Worm (Caenorhabditis elegans): ENCODE results near the gene fubl-3.

The fubl-3 gene

ce11 chrX:17420585-17421459 is 13.4 kb upstream of the fubl-3 start:
- TF ChIP-seq snpc-4 (tag; optimal IDR thresholded peaks at IDR 0.05) (no peak), mep-1 (tag; optimal IDR thresholded peaks at IDR 0.05) (no peak), elt-3 (tag; optimal IDR thresholded peaks at IDR 0.05) (no peak), unc-120 (tag; optimal IDR thresholded peaks at IDR 0.05; ENCODE audit: poor library complexity, severe bottlenecking) (no peak), hlh-1 (tag; optimal IDR thresholded peaks at IDR 0.05) (no peak), M03D4.4 (tag; optimal IDR thresholded peaks at IDR 0.05) (no peak), tbx-8 (GFP tag; optimal IDR thresholded peaks at IDR 0.05) (no peak), ces-1 (GFP tag; optimal IDR thresholded peaks at IDR 0.05) (no peak), sem-2 (GFP tag; optimal IDR thresholded peaks at IDR 0.05) (no peak), nhr-76 (tag; optimal IDR thresholded peaks at IDR 0.05) (no peak), sptf-1 (tag; optimal IDR thresholded peaks at IDR 0.05) (no peak), bed-3 (GFP tag; optimal IDR thresholded peaks at IDR 0.05) (no peak), nhr-12 (tag; optimal IDR thresholded peaks at IDR 0.05) (no peak), nhr-237 (tag; optimal IDR thresholded peaks at IDR 0.05) (no peak), blmp-1 (tag; optimal IDR thresholded peaks at IDR 0.05) (no peak)

ce11 chrX:17421532-17422078 is 12.6 kb upstream of the fubl-3 start, which contains the start of gene osm-11:
Gene osm-11 (minus strand): TSS chrX:17421582.
- no peak for TF ChIP-seq lin-32 (GFP tag; optimal IDR thresholded peaks at IDR 0.05)
- TF ChIP-seq blmp-1 (tag; optimal IDR thresholded peaks at IDR 0.05) = no peak
- no peak for TF ChIP-seq elt-3 (tag; optimal IDR thresholded peaks at IDR 0.05)
- TF ChIP-seq elt-1 (tag; optimal IDR thresholded peaks at IDR 0.05; ENCODE audit: borderline replicate concordance, insufficient read depth) = no peak
- no peak for TF ChIP-seq unc-120 (tag; optimal IDR thresholded peaks at IDR 0.05; ENCODE audit: poor library complexity, severe bottlenecking)
- no peak for TF ChIP-seq drap-1 (GFP tag; optimal IDR thresholded peaks at IDR 0.05)
- no peak for TF ChIP-seq ham-2 (GFP tag; optimal IDR thresholded peaks at IDR 0.05)
- no peak for TF ChIP-seq nhr-28 (tag; optimal IDR thresholded peaks at IDR 0.05)
- TF ChIP-seq tbx-8 (GFP tag; optimal IDR thresholded peaks at IDR 0.05) = no peak
- no peak for TF ChIP-seq sem-2 (GFP tag; optimal IDR thresholded peaks at IDR 0.05)
- no peak for TF ChIP-seq ceh-39 (tag; optimal IDR thresholded peaks at IDR 0.05)
- TF ChIP-seq ztf-11 (tag; optimal IDR thresholded peaks at IDR 0.05) = no peak
- TF ChIP-seq snpc-4 (tag; optimal IDR thresholded peaks at IDR 0.05) = no peak

- TF ChIP-seq ham-2 (GFP tag; optimal IDR thresholded peaks at IDR 0.05) (no peak), flh-1 (GFP tag; optimal IDR thresholded peaks at IDR 0.05) (no peak), ceh-43 (GFP tag; optimal IDR thresholded peaks at IDR 0.05) (no peak), mls-2 (tag; optimal IDR thresholded peaks at IDR 0.05) (no peak), unc-62 (GFP tag; optimal IDR thresholded peaks at IDR 0.05) (no peak), drap-1 (GFP tag; optimal IDR thresholded peaks at IDR 0.05) (no peak), blmp-1 (tag; optimal IDR thresholded peaks at IDR 0.05) (no peak), unc-120 (tag; optimal IDR thresholded peaks at IDR 0.05; ENCODE audit: poor library complexity, severe bottlenecking) (no peak)
These were observed 11.7 kb upstream of the fubl-3 start for ce11 chrX:17422593-17422992.

ce11 chrX:17423894-17424594 is 10.2 kb upstream of the fubl-3 start:
- TF ChIP-seq ces-1 (GFP tag; optimal IDR thresholded peaks at IDR 0.05) = no peak
- TF ChIP-seq drap-1 (GFP tag; optimal IDR thresholded peaks at IDR 0.05) = no peak
- no peak for TF ChIP-seq nhr-28 (tag; optimal IDR thresholded peaks at IDR 0.05)
- no peak for TF ChIP-seq bed-3 (GFP tag; optimal IDR thresholded peaks at IDR 0.05)
- TF ChIP-seq nhr-76 (tag; optimal IDR thresholded peaks at IDR 0.05) = no peak

- TF ChIP-seq ceh-43 (GFP tag; optimal IDR thresholded peaks at IDR 0.05) (no peak), mab-5 (tag; optimal IDR thresholded peaks at IDR 0.05) (no peak), hlh-1 (tag; optimal IDR thresholded peaks at IDR 0.05) (no peak), ztf-11 (tag; optimal IDR thresholded peaks at IDR 0.05) (no peak), cnd-1 (tag; optimal IDR thresholded peaks at IDR 0.05) (no peak), lin-13 (tag; optimal IDR thresholded peaks at IDR 0.05) (no peak)
These were observed 9.7 kb upstream of the fubl-3 start for ce11 chrX:17424595-17424913.
